Fruit fly (Drosophila melanogaster): ENCODE results near the gene Uch.

- no peak for TF ChIP-seq Oli (tag; optimal IDR thresholded peaks at IDR 0.05)
- no peak for TF ChIP-seq Optix (GFP tag; IDR thresholded peaks at IDR 0.05)
- TF ChIP-seq peb (GFP tag; IDR thresholded peaks at IDR 0.05) = no peak
- peak; percentile 73 for TF ChIP-seq Six4 (GFP tag; optimal IDR thresholded peaks at IDR 0.05)
- no peak for TF ChIP-seq CG34224 (GFP tag; IDR thresholded peaks at IDR 0.05; ENCODE audit: partially characterized antibody)
- no peak for TF ChIP-seq Poxn (GFP tag; IDR thresholded peaks at IDR 0.05)
- no peak for TF ChIP-seq br (optimal IDR thresholded peaks at IDR 0.05)
- no peak for TF ChIP-seq sc (optimal IDR thresholded peaks at IDR 0.05)
- no peak for TF ChIP-seq sc (GFP tag; optimal IDR thresholded peaks at IDR 0.05)
- TF ChIP-seq HLHmδ (GFP tag; optimal IDR thresholded peaks at IDR 0.05) = peak; percentile 30
- TF ChIP-seq CG11247 (GFP tag; IDR thresholded peaks at IDR 0.05) = no peak
- TF ChIP-seq gt (GFP tag; IDR thresholded peaks at IDR 0.05) = no peak
- TF ChIP-seq CG8765 (GFP tag; IDR thresholded peaks at IDR 0.05) = peak; percentile 16; the same call in 1 of the 2 replicates
- TF ChIP-seq NC2α (GFP tag; optimal IDR thresholded peaks at IDR 0.05) = no peak
These were observed 31.9 kb downstream of the Uch start for dm6 chr2L:2181971-2182643.
